Fruit fly (Drosophila melanogaster) whole organism: Measurements from ENCODE around the gene CG3515.

Source experiments
- CG8478 ChIP-seq: fragments of >200 bp; optimal IDR thresholded peaks from 2 replicates; lab custom pipeline; 2018; ENCODE audit warnings: inconsistent platforms
- Dll ChIP-seq: fragments of >200 bp; optimal IDR thresholded peaks from 2 replicates; lab custom pipeline; 2017
- EcR ChIP-seq, 2 experiments: fragments of >200 bp; optimal IDR thresholded peaks; 2 replicates each; lab custom pipeline; 2017; ENCODE audit warnings: missing biosample characterization in 2 of 2, missing genetic modification characterization in 2 of 2, missing genetic modification reagents in 2 of 2
- pan ChIP-seq: fragments of >200 bp; optimal IDR thresholded peaks from 2 replicates; lab custom pipeline; 2017
- psq ChIP-seq: fragments of >200 bp; optimal IDR thresholded peaks from 2 replicates; lab custom pipeline; 2017
- usp ChIP-seq: fragments of >200 bp; optimal IDR thresholded peaks from 2 replicates; lab custom pipeline; 2017; ENCODE audit warnings: missing biosample characterization, missing genetic modification characterization, mixed read lengths

dm6 chr2L:2584461-2585056 lies 31.9 kb upstream of the CG3515 start:
- TF ChIP-seq usp (GFP tag; lab: Kevin White, UChicago), result no peak
- no peak for TF ChIP-seq Dll (lab: Kevin White, UChicago)
- no peak for TF ChIP-seq pan (lab: Kevin White, UChicago)
- TF ChIP-seq psq (lab: Kevin White, UChicago), result no peak
- no peak for TF ChIP-seq CG8478 (lab: Kevin White, UChicago)
- no peak for TF ChIP-seq EcR (GFP tag; optimal IDR thresholded peaks at IDR 0.05; lab: Kevin White, UChicago)
